Worm (Caenorhabditis elegans) whole organism, L1 larva: ENCODE data around the gene C35D6.13.

ENCODE experiments used
- F16B12.6 ChIP-seq: fragments of 150-350 bp; optimal IDR thresholded peaks from 2 replicates; lab custom pipeline; 2014; ENCODE audit warnings: missing biosample characterization, missing genetic modification characterization
- alr-1 ChIP-seq: fragments of 200-800 bp; sonication (Bioruptor generic); optimal IDR thresholded peaks from 2 replicates; lab custom pipeline; 2018; ENCODE audit warnings: borderline replicate concordance, mild to moderate bottlenecking, missing genetic modification characterization, missing compliant biosample characterization
- aly-2 ChIP-seq: fragments of 150-350 bp; optimal IDR thresholded peaks from 2 replicates; lab custom pipeline; 2014; ENCODE audit warnings: missing biosample characterization, missing genetic modification characterization
- ceh-63 ChIP-seq: fragments of 200-800 bp; sonication (Bioruptor generic); optimal IDR thresholded peaks from 2 replicates; lab custom pipeline; 2018; ENCODE audit warnings: mild to moderate bottlenecking, missing genetic modification characterization, missing compliant biosample characterization
- ceh-8 ChIP-seq: fragments of 200-800 bp; sonication (Bioruptor generic); optimal IDR thresholded peaks from 2 replicates; lab custom pipeline; 2018; ENCODE audit warnings: mild to moderate bottlenecking, missing genetic modification characterization, moderate library complexity, missing compliant biosample characterization
- ceh-82 ChIP-seq, 3 experiments: fragments of 150-350 bp in 1 of 3; sonication (generic microtip) in 2 of 3; optimal IDR thresholded peaks; 2 replicates each; lab custom pipeline; 2014 to 2017; ENCODE audit warnings: missing biosample characterization in 3 of 3, missing genetic modification characterization in 3 of 3
- ceh-88 ChIP-seq: fragments of 200-800 bp; sonication (Bioruptor generic); IDR thresholded peaks from 2 replicates; pipeline ENCODE4 v1.3.6; 2022; ENCODE audit warnings: missing genetic modification characterization, missing compliant biosample characterization
- dpl-1 ChIP-seq, 3 experiments: fragments of 150-350 bp in 2 of 3; sonication (generic microtip) in 1 of 3; optimal IDR thresholded peaks; 2 replicates each; lab custom pipeline; 2014 to 2017; ENCODE audit warnings: missing biosample characterization in 3 of 3, missing genetic modification characterization in 3 of 3, missing genetic modification reagents in 3 of 3
- elt-3 ChIP-seq, 6 experiments: fragments of 150-350 bp in 1 of 6; sonication (generic microtip); optimal IDR thresholded peaks; 2 replicates each; lab custom pipeline; 2017 to 2018; ENCODE audit warnings: missing biosample characterization in 6 of 6, missing genetic modification characterization in 6 of 6, inconsistent platforms in 1 of 6
- ets-5 ChIP-seq: fragments of 200-800 bp; sonication (Bioruptor generic); IDR thresholded peaks from 2 replicates; pipeline ENCODE4 v1.3.6; 2022; ENCODE audit warnings: missing genetic modification characterization, missing compliant biosample characterization
- fkh-4 ChIP-seq: sonication (generic microtip); optimal IDR thresholded peaks from 2 replicates; lab custom pipeline; 2016; ENCODE audit warnings: missing compliant biosample characterization, missing genetic modification characterization, borderline replicate concordance
- hlh-17 ChIP-seq: fragments of 200-800 bp; sonication (Bioruptor generic); optimal IDR thresholded peaks from 2 replicates; lab custom pipeline; 2018; ENCODE audit warnings: missing genetic modification characterization, mild to moderate bottlenecking, missing compliant biosample characterization, moderate library complexity, borderline replicate concordance
- hpl-2 ChIP-seq: fragments of 150-350 bp; optimal IDR thresholded peaks from 2 replicates; lab custom pipeline; 2014; ENCODE audit warnings: missing biosample characterization, missing genetic modification reagents, missing genetic modification characterization
- irx-1 ChIP-seq: sonication (generic microtip); optimal IDR thresholded peaks from 2 replicates; lab custom pipeline; 2016; ENCODE audit warnings: missing genetic modification characterization, missing compliant biosample characterization
- jun-1 ChIP-seq: fragments of 150-350 bp; optimal IDR thresholded peaks from 2 replicates; lab custom pipeline; 2014; ENCODE audit warnings: missing biosample characterization, missing genetic modification reagents, missing genetic modification characterization
- lsy-2 ChIP-seq, 2 experiments: fragments of 150-350 bp; optimal IDR thresholded peaks; 2 replicates each; lab custom pipeline; 2014; ENCODE audit warnings: missing biosample characterization in 2 of 2, missing genetic modification characterization in 2 of 2
- mab-9 ChIP-seq: fragments of 200-800 bp; sonication (Bioruptor generic); IDR thresholded peaks from 2 replicates; pipeline ENCODE4 v1.3.6; 2022; ENCODE audit warnings: missing genetic modification reagents, missing genetic modification characterization, missing compliant biosample characterization
- mef-2 ChIP-seq: fragments of 150-350 bp; optimal IDR thresholded peaks from 2 replicates; lab custom pipeline; 2014; ENCODE audit warnings: missing biosample characterization, missing genetic modification characterization
- nhr-19 ChIP-seq: fragments of 200-800 bp; sonication (Bioruptor generic); conservative IDR thresholded peaks from 2 replicates; pipeline ENCODE4 v1.3.6; 2022; ENCODE audit warnings: missing genetic modification characterization, missing compliant biosample characterization
- nhr-20 ChIP-seq: sonication (generic microtip); optimal IDR thresholded peaks from 2 replicates; lab custom pipeline; 2016; ENCODE audit warnings: mild to moderate bottlenecking, missing genetic modification characterization, missing compliant biosample characterization
- nhr-237 ChIP-seq: fragments of 150-350 bp; optimal IDR thresholded peaks from 2 replicates; lab custom pipeline; 2014; ENCODE audit warnings: missing biosample characterization, missing genetic modification characterization
- nhr-28 ChIP-seq: fragments of 150-350 bp; optimal IDR thresholded peaks from 2 replicates; lab custom pipeline; 2014; ENCODE audit warnings: missing biosample characterization, missing genetic modification characterization
- nhr-47 ChIP-seq: sonication (generic microtip); optimal IDR thresholded peaks from 2 replicates; lab custom pipeline; 2016; ENCODE audit warnings: mild to moderate bottlenecking, missing genetic modification characterization, moderate library complexity, missing compliant biosample characterization
- nhr-71 ChIP-seq: sonication (generic microtip); optimal IDR thresholded peaks from 2 replicates; lab custom pipeline; 2016; ENCODE audit warnings: mild to moderate bottlenecking, missing genetic modification characterization, moderate library complexity, missing compliant biosample characterization
- nhr-76 ChIP-seq: sonication (generic microtip); optimal IDR thresholded peaks from 2 replicates; lab custom pipeline; 2017; ENCODE audit warnings: missing biosample characterization, missing genetic modification characterization
- nhr-84 ChIP-seq: sonication (generic microtip); optimal IDR thresholded peaks from 2 replicates; lab custom pipeline; 2017; ENCODE audit warnings: missing biosample characterization, missing genetic modification characterization
- nhr-85 ChIP-seq: sonication (generic microtip); peaks from one replicate; lab custom pipeline; 2016; ENCODE audit warnings: missing genetic modification characterization, inconsistent platforms, missing compliant biosample characterization
- nhr-90 ChIP-seq: sonication (generic microtip); optimal IDR thresholded peaks from 2 replicates; lab custom pipeline; 2016; ENCODE audit warnings: mild to moderate bottlenecking, missing genetic modification characterization, missing compliant biosample characterization; ENCODE audit not compliant: poor library complexity
- pax-3 ChIP-seq: fragments of 200-800 bp; sonication (Bioruptor generic); optimal IDR thresholded peaks from 2 replicates; lab custom pipeline; 2018; ENCODE audit warnings: mild to moderate bottlenecking, missing genetic modification characterization, moderate library complexity, missing compliant biosample characterization
- skn-1 ChIP-seq: fragments of 150-350 bp; optimal IDR thresholded peaks from 2 replicates; lab custom pipeline; 2014; ENCODE audit warnings: missing biosample characterization, missing genetic modification characterization
- sptf-1 ChIP-seq: fragments of 150-350 bp; optimal IDR thresholded peaks from 2 replicates; lab custom pipeline; 2014; ENCODE audit warnings: missing biosample characterization, missing genetic modification characterization
- sup-37 ChIP-seq: fragments of 200-800 bp; sonication (Bioruptor generic); optimal IDR thresholded peaks from 2 replicates; lab custom pipeline; 2018; ENCODE audit warnings: mild to moderate bottlenecking, missing genetic modification characterization, missing compliant biosample characterization
- tbx-2 ChIP-seq: sonication (generic microtip); optimal IDR thresholded peaks from 2 replicates; lab custom pipeline; 2016; ENCODE audit warnings: missing genetic modification characterization, missing compliant biosample characterization
- tlp-1 ChIP-seq: fragments of 150-350 bp; optimal IDR thresholded peaks from 2 replicates; lab custom pipeline; 2014; ENCODE audit warnings: missing biosample characterization, missing genetic modification characterization
- unc-30 ChIP-seq: sonication (generic microtip); optimal IDR thresholded peaks from 2 replicates; lab custom pipeline; 2017; ENCODE audit warnings: missing biosample characterization, missing genetic modification characterization
- zag-1 ChIP-seq: fragments of 150-350 bp; optimal IDR thresholded peaks from 2 replicates; lab custom pipeline; 2014; ENCODE audit warnings: missing biosample characterization, missing genetic modification characterization
- ztf-4 ChIP-seq: fragments of 150-350 bp; optimal IDR thresholded peaks from 2 replicates; lab custom pipeline; 2014; ENCODE audit warnings: missing biosample characterization, missing genetic modification characterization

C35D6.13 gene

ce11 chrIV:16330508-16330907 is 6.3 kb upstream of the C35D6.13 start:
- TF ChIP-seq tlp-1 = no peak
- no peak for TF ChIP-seq sptf-1 (tag; lab: Kevin White, UChicago)
- TF ChIP-seq nhr-90 (tag; lab: Kevin White, UChicago) = no peak
- TF ChIP-seq lsy-2 (tag; optimal IDR thresholded peaks at IDR 0.05; lab: Kevin White, UChicago) = no peak
- TF ChIP-seq ets-5 (GFP tag; lab: Robert Waterston, UW) = no peak
- no peak for TF ChIP-seq fkh-4 (tag; lab: Kevin White, UChicago)
- TF ChIP-seq irx-1 = no peak
- TF ChIP-seq ceh-82 (tag; optimal IDR thresholded peaks at IDR 0.05; lab: Kevin White, UChicago) = no peak
- TF ChIP-seq nhr-20 (tag; lab: Kevin White, UChicago) = no peak
- no peak for TF ChIP-seq ceh-88 (GFP tag; lab: Robert Waterston, UW)

- TF ChIP-seq mab-9 = no peak
- TF ChIP-seq alr-1 (tag; lab: Kevin White, UChicago) = no peak
- TF ChIP-seq sup-37 = no peak
- TF ChIP-seq elt-3 (tag; optimal IDR thresholded peaks at IDR 0.05; lab: Kevin White, UChicago) = no peak
- TF ChIP-seq mef-2 (tag; lab: Kevin White, UChicago) = no peak
- no peak for TF ChIP-seq hlh-17
- no peak for TF ChIP-seq nhr-47 (tag; lab: Kevin White, UChicago)
- TF ChIP-seq aly-2 = no peak
- TF ChIP-seq nhr-85 (tag; lab: Kevin White, UChicago) = no peak
- TF ChIP-seq ceh-82 (tag; optimal IDR thresholded peaks at IDR 0.05; lab: Kevin White, UChicago) = no peak
- no peak for TF ChIP-seq tbx-2
- TF ChIP-seq zag-1 (tag; lab: Kevin White, UChicago) = no peak
Observed at ce11 chrIV:16332585-16332984, 4.2 kb upstream of the C35D6.13 start, which contains the start of gene srz-71. srz-71 (plus strand) TSS chrIV:16332885.

ce11 chrIV:16333121-16333520 is 3.7 kb upstream of the C35D6.13 start:
- TF ChIP-seq nhr-71 (tag; lab: Kevin White, UChicago) = no peak

ce11 chrIV:16335037-16335436 is 1.8 kb upstream of the C35D6.13 start, which contains the start of gene srz-38:
srz-38 (plus strand) TSS chrIV:16335337.
- TF ChIP-seq mef-2 (tag; lab: Kevin White, UChicago) (no peak), aly-2 (no peak), pax-3 (tag; lab: Kevin White, UChicago) (no peak), nhr-76 (no peak), nhr-28 (no peak), dpl-1 (GFP tag; optimal IDR thresholded peaks at IDR 0.05; lab: Kevin White, UChicago) (no peak), ceh-8 (GFP tag; lab: Kevin White, UChicago) (no peak), ztf-4 (tag; lab: Kevin White, UChicago) (no peak), hlh-17 (no peak), nhr-84 (tag; lab: Kevin White, UChicago) (no peak), tlp-1 (no peak), nhr-19 (no peak), hpl-2 (GFP tag; lab: Kevin White, UChicago) (no peak), fkh-4 (tag; lab: Kevin White, UChicago) (no peak), unc-30 (tag; lab: Kevin White, UChicago) (no peak)

ce11 chrIV:16346514-16346913 is 9.7 kb downstream of the C35D6.13 start, which contains the start of gene C35D6.3:
C35D6.3 (plus strand) TSS chrIV:16346814.
- TF ChIP-seq ceh-8 (GFP tag; lab: Kevin White, UChicago) (no peak), skn-1 (tag; lab: Kevin White, UChicago) (no peak)

- no peak for TF ChIP-seq ceh-63 (GFP tag; lab: Kevin White, UChicago)
- no peak for TF ChIP-seq jun-1
- no peak for TF ChIP-seq F16B12.6 (tag; lab: Kevin White, UChicago)
- no peak for TF ChIP-seq nhr-237 (tag; lab: Kevin White, UChicago)
Observed at ce11 chrIV:16350690-16351089, 13.9 kb downstream of the C35D6.13 start, which contains the start of gene C35D6.4. C35D6.4 (plus strand) TSS chrIV:16350990.
